Fruit fly (Drosophila melanogaster) whole organism, embryonic: ENCODE data around the gene elgi.
A peak's percentile ranks its signal among the peaks of the same experiment; 100 is the strongest.

Experiments used
- CG10209 ChIP-seq: fragments of 200-800 bp; sonication (Bioruptor generic); optimal IDR thresholded peaks from 3 replicates; lab custom pipeline; 2017; ENCODE audit warnings: missing biosample characterization, mild to moderate bottlenecking, missing genetic modification characterization, missing genetic modification reagents
- CG11398 ChIP-seq: fragments of 200-800 bp; sonication (Bioruptor generic); optimal IDR thresholded peaks from 2 replicates; lab custom pipeline; 2016; ENCODE audit warnings: missing biosample characterization, missing genetic modification characterization
- CG11695 ChIP-seq: fragments of 200-800 bp; sonication (Bioruptor generic); IDR thresholded peaks from 3 replicates; pipeline ENCODE4 v1.3.6; 2022; ENCODE audit warnings: missing biosample characterization, missing genetic modification characterization
- CG13123 ChIP-seq: fragments of 200-800 bp; sonication (Bioruptor generic); optimal IDR thresholded peaks from 2 replicates; lab custom pipeline; 2016; ENCODE audit warnings: missing biosample characterization, missing genetic modification characterization
- CG15269 ChIP-seq: fragments of 200-800 bp; sonication (Bioruptor generic); optimal IDR thresholded peaks from 2 replicates; lab custom pipeline; 2018; ENCODE audit warnings: missing biosample characterization, mild to moderate bottlenecking, missing genetic modification characterization, moderate library complexity
- CG17802 ChIP-seq: fragments of 200-800 bp; sonication (Bioruptor generic); optimal IDR thresholded peaks from 2 replicates; lab custom pipeline; 2018; ENCODE audit warnings: missing biosample characterization, mild to moderate bottlenecking, missing genetic modification characterization, moderate library complexity
- CG18011 ChIP-seq: fragments of 200-800 bp; sonication (Bioruptor generic); optimal IDR thresholded peaks from 2 replicates; lab custom pipeline; 2017; ENCODE audit warnings: missing biosample characterization, missing genetic modification characterization, mild to moderate bottlenecking, moderate library complexity, missing genotype
- CG2116 ChIP-seq: fragments of 200-800 bp; sonication (Bioruptor generic); optimal IDR thresholded peaks from 3 replicates; lab custom pipeline; 2018; ENCODE audit warnings: missing biosample characterization, mild to moderate bottlenecking, missing genetic modification characterization
- CG3838 ChIP-seq: fragments of 200-800 bp; sonication (Bioruptor generic); optimal IDR thresholded peaks from 3 replicates; lab custom pipeline; 2016; ENCODE audit warnings: missing biosample characterization, missing genetic modification characterization
- CG6813 ChIP-seq: fragments of 200-800 bp; sonication (Bioruptor generic); optimal IDR thresholded peaks from 2 replicates; lab custom pipeline; 2017; ENCODE audit warnings: missing biosample characterization, missing genetic modification characterization, mild to moderate bottlenecking, moderate library complexity, missing genetic modification reagents
- CG7786 ChIP-seq: fragments of 200-800 bp; sonication (Bioruptor generic); optimal IDR thresholded peaks from 2 replicates; lab custom pipeline; 2016; ENCODE audit warnings: missing biosample characterization, missing genetic modification characterization
- CG8089 ChIP-seq: fragments of 200-800 bp; sonication (Bioruptor generic); optimal IDR thresholded peaks from 3 replicates; lab custom pipeline; 2016; ENCODE audit warnings: missing biosample characterization, missing genetic modification characterization
- CG9817 ChIP-seq: fragments of 200-800 bp; sonication (Bioruptor generic); optimal IDR thresholded peaks from 2 replicates; lab custom pipeline; 2018; ENCODE audit warnings: missing biosample characterization, mild to moderate bottlenecking, missing genetic modification characterization, moderate library complexity
- D19A ChIP-seq: fragments of 200-800 bp; optimal IDR thresholded peaks from 3 replicates; lab custom pipeline; 2019; ENCODE audit warnings: missing biosample characterization, mild to moderate bottlenecking, missing genetic modification characterization, moderate library complexity
- Deaf1 ChIP-seq: fragments of 200-800 bp; optimal IDR thresholded peaks from 3 replicates; lab custom pipeline; 2019; ENCODE audit warnings: missing biosample characterization, mild to moderate bottlenecking, missing genetic modification characterization, moderate library complexity
- Dref ChIP-seq: fragments of 200-800 bp; sonication (Bioruptor generic); IDR thresholded peaks from 2 replicates; pipeline ENCODE4 v1.3.6; 2022; ENCODE audit warnings: missing biosample characterization, missing genetic modification characterization
- E2f1 ChIP-seq: fragments of 200-800 bp; sonication (Bioruptor generic); IDR thresholded peaks from 2 replicates; pipeline ENCODE4 v1.3.6; 2022; ENCODE audit warnings: missing biosample characterization, missing genetic modification characterization
- Eip74EF ChIP-seq, 2 experiments: fragments of 200-800 bp in 1 of 2; fragments of >200 bp in 1 of 2; sonication (Bioruptor generic) in 1 of 2; optimal IDR thresholded peaks; 2 replicates each; lab custom pipeline; 2017 to 2019; ENCODE audit warnings: missing biosample characterization in 2 of 2, missing genetic modification characterization in 2 of 2, mild to moderate bottlenecking in 1 of 2, moderate library complexity in 1 of 2
- Hr39 ChIP-seq: fragments of >200 bp; optimal IDR thresholded peaks from 2 replicates; lab custom pipeline; 2017
- Med ChIP-seq: fragments of 200-800 bp; sonication (Bioruptor generic); peaks from one replicate; lab custom pipeline; 2016; ENCODE audit warnings: missing biosample characterization, missing genetic modification characterization, mild to moderate bottlenecking, inconsistent platforms, moderate library complexity
- Meics ChIP-seq: fragments of 200-800 bp; sonication (Bioruptor generic); optimal IDR thresholded peaks from 2 replicates; lab custom pipeline; 2017; ENCODE audit warnings: missing biosample characterization, mild to moderate bottlenecking, missing genetic modification characterization
- Myb ChIP-seq: fragments of 200-800 bp; sonication (Bioruptor generic); optimal IDR thresholded peaks from 2 replicates; lab custom pipeline; 2016; ENCODE audit warnings: missing biosample characterization, missing genetic modification characterization
- NK7.1 ChIP-seq: fragments of 200-800 bp; sonication (Bioruptor generic); optimal IDR thresholded peaks from 3 replicates; lab custom pipeline; 2016; ENCODE audit warnings: missing biosample characterization, missing genetic modification characterization
- Nf-YB ChIP-seq: fragments of 200-800 bp; sonication (Bioruptor generic); optimal IDR thresholded peaks from 3 replicates; lab custom pipeline; 2019; ENCODE audit warnings: missing biosample characterization, mild to moderate bottlenecking, missing genetic modification characterization, moderate library complexity
- Optix ChIP-seq: fragments of 200-800 bp; sonication (Bioruptor generic); IDR thresholded peaks from 3 replicates; pipeline ENCODE4 v1.3.6; 2022; ENCODE audit warnings: missing biosample characterization, missing genetic modification characterization
- Ptx1 ChIP-seq: fragments of 200-800 bp; sonication (Bioruptor generic); IDR thresholded peaks from 2 replicates; pipeline ENCODE4 v1.3.6; 2022; ENCODE audit warnings: missing biosample characterization, missing genetic modification characterization
- Rx ChIP-seq: fragments of 200-800 bp; sonication (Bioruptor generic); IDR thresholded peaks from 2 replicates; pipeline ENCODE4 v1.3.6; 2022; ENCODE audit warnings: missing biosample characterization, missing genetic modification characterization
- Sox102F ChIP-seq: fragments of 200-800 bp; sonication (Bioruptor generic); optimal IDR thresholded peaks from 2 replicates; lab custom pipeline; 2018; ENCODE audit warnings: missing biosample characterization, mild to moderate bottlenecking, missing genetic modification characterization, moderate library complexity
- ara ChIP-seq: fragments of 200-800 bp; sonication (Bioruptor generic); IDR thresholded peaks from 2 replicates; pipeline ENCODE4 v1.3.6; 2022; ENCODE audit warnings: missing biosample characterization, missing genetic modification characterization
- bsh ChIP-seq, 2 experiments: fragments of 200-800 bp; sonication (Bioruptor generic); optimal IDR thresholded peaks; 2 replicates each; lab custom pipeline; 2017 to 2018; ENCODE audit warnings: mild to moderate bottlenecking in 2 of 2, missing biosample characterization in 2 of 2, missing genetic modification characterization in 2 of 2, moderate library complexity in 1 of 2
- da ChIP-seq: fragments of 200-800 bp; sonication (Bioruptor generic); optimal IDR thresholded peaks from 2 replicates; lab custom pipeline; 2016; ENCODE audit warnings: missing biosample characterization, missing genetic modification characterization
- dan ChIP-seq: fragments of 200-800 bp; sonication (Bioruptor generic); IDR thresholded peaks from 2 replicates; pipeline ENCODE4 v1.3.6; 2022; ENCODE audit warnings: missing biosample characterization, missing genetic modification characterization
- disco-r ChIP-seq: fragments of 200-800 bp; sonication (Bioruptor generic); optimal IDR thresholded peaks from 2 replicates; lab custom pipeline; 2016; ENCODE audit warnings: missing biosample characterization, missing genetic modification characterization
- en ChIP-seq: fragments of 200-800 bp; sonication (Bioruptor generic); optimal IDR thresholded peaks from 2 replicates; lab custom pipeline; 2016; ENCODE audit warnings: missing biosample characterization, missing genetic modification characterization
- fru ChIP-seq: fragments of >200 bp; optimal IDR thresholded peaks from 2 replicates; lab custom pipeline; 2017
- gro ChIP-seq: fragments of 200-800 bp; sonication (Bioruptor generic); optimal IDR thresholded peaks from 2 replicates; lab custom pipeline; 2016; ENCODE audit warnings: missing biosample characterization, missing genetic modification characterization
- gsb-n ChIP-seq: fragments of 200-800 bp; sonication (Bioruptor generic); optimal IDR thresholded peaks from 3 replicates; lab custom pipeline; 2018; ENCODE audit warnings: missing biosample characterization, mild to moderate bottlenecking, missing genetic modification characterization
- gt ChIP-seq: fragments of 200-800 bp; sonication (Bioruptor generic); IDR thresholded peaks from 2 replicates; pipeline ENCODE4 v1.3.6; 2022; ENCODE audit warnings: missing biosample characterization, missing genetic modification characterization
- h ChIP-seq: fragments of >200 bp; optimal IDR thresholded peaks from 2 replicates; lab custom pipeline; 2017
- jing ChIP-seq: fragments of 200-800 bp; sonication (Bioruptor generic); optimal IDR thresholded peaks from 2 replicates; lab custom pipeline; 2018; ENCODE audit warnings: missing biosample characterization, mild to moderate bottlenecking, missing genetic modification characterization
- ken ChIP-seq: fragments of 200-800 bp; sonication (Bioruptor generic); IDR thresholded peaks from 3 replicates; pipeline ENCODE4 v1.3.6; 2022; ENCODE audit warnings: missing biosample characterization, missing genetic modification characterization
- kni ChIP-seq: fragments of 200-800 bp; sonication (Bioruptor generic); optimal IDR thresholded peaks from 3 replicates; lab custom pipeline; 2017; ENCODE audit warnings: mild to moderate bottlenecking, missing biosample characterization, missing genetic modification reagents, missing genetic modification characterization
- lab ChIP-seq: fragments of 200-800 bp; sonication (Bioruptor generic); optimal IDR thresholded peaks from 3 replicates; lab custom pipeline; 2017; ENCODE audit warnings: missing biosample characterization, missing genetic modification characterization, mild to moderate bottlenecking, moderate library complexity, missing genetic modification reagents
- lbe ChIP-seq: fragments of 200-800 bp; sonication (Bioruptor generic); optimal IDR thresholded peaks from 2 replicates; lab custom pipeline; 2016; ENCODE audit warnings: missing biosample characterization, mild to moderate bottlenecking, missing genetic modification characterization
- mld ChIP-seq: fragments of 200-800 bp; sonication (Bioruptor generic); IDR thresholded peaks from 3 replicates; pipeline ENCODE4 v1.3.6; 2022; ENCODE audit warnings: missing biosample characterization, missing genetic modification characterization; ENCODE audit not compliant: partially characterized antibody
- pb ChIP-seq: fragments of 200-800 bp; sonication (Bioruptor generic); optimal IDR thresholded peaks from 3 replicates; lab custom pipeline; 2016; ENCODE audit warnings: missing biosample characterization, missing genetic modification characterization
- pros ChIP-seq: fragments of 200-800 bp; sonication (Bioruptor generic); optimal IDR thresholded peaks from 3 replicates; lab custom pipeline; 2019; ENCODE audit warnings: missing biosample characterization, mild to moderate bottlenecking, missing genetic modification characterization, moderate library complexity
- pum ChIP-seq: fragments of 200-800 bp; sonication (Bioruptor generic); optimal IDR thresholded peaks from 2 replicates; lab custom pipeline; 2016; ENCODE audit warnings: missing biosample characterization, missing genetic modification characterization
- repo ChIP-seq: fragments of 200-800 bp; sonication (Bioruptor generic); optimal IDR thresholded peaks from 2 replicates; lab custom pipeline; 2016; ENCODE audit warnings: missing biosample characterization, missing genetic modification characterization
- tup ChIP-seq: fragments of 200-800 bp; sonication (Bioruptor generic); optimal IDR thresholded peaks from 2 replicates; lab custom pipeline; 2016; ENCODE audit warnings: missing biosample characterization, mild to moderate bottlenecking, missing genetic modification characterization, moderate library complexity
- z ChIP-seq: fragments of 200-800 bp; sonication (Bioruptor generic); IDR thresholded peaks from 3 replicates; pipeline ENCODE4 v1.3.6; 2022; ENCODE audit warnings: missing biosample characterization, missing genetic modification characterization

The elgi gene

DNA sequence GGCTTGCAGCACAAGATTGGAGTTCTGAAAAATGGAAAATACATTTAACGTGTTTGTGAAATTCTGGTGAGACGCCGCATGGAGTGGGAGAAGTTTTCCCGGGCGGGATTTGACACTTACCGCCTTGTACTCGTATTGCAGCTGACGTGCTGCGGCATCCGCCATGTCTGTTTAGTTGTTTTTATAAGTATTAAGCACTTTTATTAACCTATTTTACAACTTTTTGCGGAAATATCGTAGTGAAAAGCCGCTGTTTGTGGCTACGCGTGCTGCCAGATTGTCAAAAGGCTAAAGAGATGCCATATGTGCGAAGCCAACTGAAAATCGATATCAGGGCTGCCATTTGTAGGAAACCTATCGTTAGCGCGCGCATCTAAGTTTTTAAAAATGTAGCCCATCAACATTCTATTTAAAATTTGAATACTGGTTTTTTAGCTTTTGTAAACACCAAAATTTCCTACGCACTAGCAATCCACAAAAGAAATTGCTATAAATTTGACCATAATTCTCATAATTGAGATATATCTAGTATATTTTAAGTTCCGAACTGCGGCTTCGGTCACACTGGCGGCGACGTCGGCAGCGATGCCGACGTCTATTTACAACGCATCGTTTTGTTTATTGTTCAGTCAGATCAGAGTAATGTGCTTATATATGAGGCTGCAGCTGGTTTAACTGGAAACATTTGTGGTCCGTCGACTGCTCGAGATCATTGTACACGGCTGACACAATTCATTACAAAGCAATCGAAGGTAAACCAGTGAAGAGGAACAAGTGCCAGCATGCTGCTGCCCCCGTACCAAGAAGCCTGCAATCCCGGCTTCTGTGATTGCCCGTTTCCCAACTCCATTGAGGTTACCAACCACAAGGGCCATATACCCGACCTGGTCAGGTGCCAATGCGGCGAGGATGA, 11.5 kb downstream of the elgi start, which contains the start of the genes Brr2 and CG10516 (continued):
- TF ChIP-seq gt (GFP tag; lab: Robert Waterston, UW) (no peak), z (GFP tag; lab: Robert Waterston, UW) (no peak), Nf-YB (GFP tag; lab: Kevin White, UChicago) (no peak), Med (peak; percentile 86), disco-r (no peak), pum (peak; percentile 11), Myb (GFP tag; lab: Kevin White, UChicago) (peak; percentile 41), Meics (GFP tag; lab: Kevin White, UChicago) (no peak), ara (GFP tag; lab: Robert Waterston, UW) (no peak), gro (GFP tag; lab: Kevin White, UChicago) (no peak), CG10209 (GFP tag; lab: Kevin White, UChicago) (no peak), en (GFP tag; lab: Kevin White, UChicago) (no peak), CG7786 (GFP tag; lab: Kevin White, UChicago) (peak; percentile 7), Deaf1 (no peak), repo (GFP tag; lab: Kevin White, UChicago) (no peak), pb (GFP tag; lab: Kevin White, UChicago) (no peak), E2f1 (no peak), CG2116 (GFP tag; lab: Kevin White, UChicago) (peak; percentile 78), D19A (tag; lab: Kevin White, UChicago) (no peak), dan (GFP tag; lab: Robert Waterston, UW) (no peak), CG9817 (tag; lab: Kevin White, UChicago) (peak; percentile 31), Rx (GFP tag; lab: Robert Waterston, UW) (no peak), kni (GFP tag; lab: Kevin White, UChicago) (peak; percentile 75), mld (no peak), Dref (peak; percentile 79), Hr39 (lab: Kevin White, UChicago) (no peak), lbe (no peak), da (GFP tag; lab: Kevin White, UChicago) (no peak), NK7.1 (no peak), CG3838 (GFP tag; lab: Kevin White, UChicago) (no peak), ken (GFP tag; lab: Robert Waterston, UW) (no peak), Optix (GFP tag; lab: Robert Waterston, UW) (no peak), gsb-n (tag; lab: Kevin White, UChicago) (no peak), bsh (GFP tag; optimal IDR thresholded peaks at IDR 0.05; lab: Kevin White, UChicago) (no peak), h (lab: Kevin White, UChicago) (no peak), CG11695 (GFP tag; lab: Robert Waterston, UW) (no peak), CG15269 (no peak), Ptx1 (GFP tag; lab: Robert Waterston, UW) (no peak), Eip74EF (GFP tag; optimal IDR thresholded peaks at IDR 0.05; lab: Kevin White, UChicago) (no peak), tup (GFP tag; lab: Kevin White, UChicago) (no peak), pros (GFP tag; lab: Kevin White, UChicago) (no peak), CG17802 (tag; lab: Kevin White, UChicago) (no peak), CG11398 (no peak), lab (GFP tag; lab: Kevin White, UChicago) (no peak), CG6813 (GFP tag; lab: Kevin White, UChicago) (no peak), CG18011 (no peak), CG8089 (GFP tag; lab: Kevin White, UChicago) (no peak), jing (GFP tag; lab: Kevin White, UChicago) (no peak), fru (lab: Kevin White, UChicago) (no peak), Sox102F (GFP tag; lab: Kevin White, UChicago) (no peak), CG13123 (GFP tag; lab: Kevin White, UChicago) (no peak)
